Worm (Caenorhabditis elegans) whole organism, young adult: Measurements from ENCODE around the gene Y54G11A.7.
A peak's percentile ranks its signal among the peaks of the same experiment; 100 is the strongest.

ENCODE experiments used
- B0035.1 ChIP-seq: sonication (generic microtip); optimal IDR thresholded peaks from 2 replicates; lab custom pipeline; 2016; ENCODE audit warnings: missing genetic modification characterization, mild to moderate bottlenecking, missing compliant biosample characterization, missing genotype, missing genetic modification reagents
- C06A6.2 ChIP-seq: fragments of 200-800 bp; sonication (Bioruptor generic); conservative IDR thresholded peaks from 2 replicates; pipeline ENCODE4 v1.3.6; 2022; ENCODE audit warnings: missing genetic modification characterization, missing compliant biosample characterization
- F22D6.2 ChIP-seq: sonication (generic microtip); optimal IDR thresholded peaks from 2 replicates; lab custom pipeline; 2016; ENCODE audit warnings: mild to moderate bottlenecking, missing genetic modification characterization, missing compliant biosample characterization
- F49E8.2 ChIP-seq: sonication (generic microtip); optimal IDR thresholded peaks from 3 replicates; lab custom pipeline; 2017; ENCODE audit warnings: missing genetic modification characterization, mild to moderate bottlenecking, missing compliant biosample characterization, antibody characterized with exemption, moderate library complexity; ENCODE audit not compliant: insufficient read depth
- F57C9.4 ChIP-seq: sonication (generic microtip); optimal IDR thresholded peaks from 2 replicates; lab custom pipeline; 2017; ENCODE audit warnings: mild to moderate bottlenecking, missing genetic modification characterization, missing compliant biosample characterization
- K12H6.12 ChIP-seq: fragments of 200-800 bp; sonication (Bioruptor generic); optimal IDR thresholded peaks from 2 replicates; lab custom pipeline; 2018; ENCODE audit warnings: mild to moderate bottlenecking, missing genetic modification characterization, missing compliant biosample characterization
- Y56A3A.18 ChIP-seq: fragments of 200-800 bp; sonication (Bioruptor generic); IDR thresholded peaks from 2 replicates; pipeline ENCODE4 v1.3.6; 2022; ENCODE audit warnings: missing genetic modification reagents, missing genetic modification characterization, missing compliant biosample characterization
- Y67H2A.10 ChIP-seq: fragments of 200-800 bp; sonication (Bioruptor generic); conservative IDR thresholded peaks from 2 replicates; pipeline ENCODE4 v1.3.6; 2022; ENCODE audit warnings: missing genetic modification reagents, missing genetic modification characterization, missing compliant biosample characterization
- Y95B8A.8 ChIP-seq: fragments of 200-800 bp; sonication (Bioruptor generic); IDR thresholded peaks from 2 replicates; pipeline ENCODE4 v1.3.6; 2022; ENCODE audit warnings: missing genetic modification reagents, missing genetic modification characterization, missing compliant biosample characterization
- ZK185.1 ChIP-seq: sonication (generic microtip); optimal IDR thresholded peaks from 2 replicates; lab custom pipeline; 2016; ENCODE audit warnings: mild to moderate bottlenecking, missing genetic modification characterization, missing compliant biosample characterization; ENCODE audit not compliant: poor library complexity, severe bottlenecking
- attf-6 ChIP-seq: fragments of 200-800 bp; sonication (Bioruptor generic); IDR thresholded peaks from 2 replicates; pipeline ENCODE4 v1.3.6; 2022; ENCODE audit warnings: missing genetic modification reagents, missing genetic modification characterization, missing compliant biosample characterization
- bed-1 ChIP-seq: fragments of 200-800 bp; sonication (Bioruptor generic); IDR thresholded peaks from 2 replicates; pipeline ENCODE4 v1.3.6; 2022; ENCODE audit warnings: missing genetic modification reagents, missing genetic modification characterization, missing compliant biosample characterization
- bed-2 ChIP-seq: fragments of 200-800 bp; sonication (Bioruptor generic); IDR thresholded peaks from 2 replicates; pipeline ENCODE4 v1.3.6; 2022; ENCODE audit warnings: missing genetic modification reagents, missing genetic modification characterization, missing compliant biosample characterization
- cebp-1 ChIP-seq, 2 experiments: fragments of 200-800 bp in 1 of 2; sonication (Bioruptor generic) in 1 of 2; sonication (generic microtip) in 1 of 2; IDR thresholded peaks in 1 of 2; optimal IDR thresholded peaks in 1 of 2; 2 replicates each; pipeline versions ENCODE4 v1.3.6 to Lab custom; 2017 to 2022; ENCODE audit warnings: missing compliant biosample characterization in 2 of 2, missing genetic modification characterization in 2 of 2, mild to moderate bottlenecking in 1 of 2, missing genetic modification reagents in 1 of 2, moderate library complexity in 1 of 2
- dox-1 ChIP-seq: fragments of 200-800 bp; sonication (Bioruptor generic); IDR thresholded peaks from 2 replicates; pipeline ENCODE4 v1.3.6; 2022; ENCODE audit warnings: missing genetic modification reagents, missing genetic modification characterization, missing compliant biosample characterization
- dpl-1 ChIP-seq: fragments of 150-350 bp; optimal IDR thresholded peaks from 2 replicates; lab custom pipeline; 2014; ENCODE audit warnings: missing biosample characterization, missing genetic modification reagents, missing genetic modification characterization
- egl-18 ChIP-seq: fragments of 200-800 bp; sonication (Bioruptor generic); IDR thresholded peaks from 2 replicates; pipeline ENCODE4 v1.3.6; 2022; ENCODE audit warnings: missing genetic modification reagents, missing genetic modification characterization, missing compliant biosample characterization
- fkh-3 ChIP-seq: sonication (generic microtip); optimal IDR thresholded peaks from 2 replicates; lab custom pipeline; 2016; ENCODE audit warnings: mild to moderate bottlenecking, missing genetic modification characterization, missing compliant biosample characterization
- him-1 ChIP-seq: sonication (generic microtip); optimal IDR thresholded peaks from 2 replicates; lab custom pipeline; 2016; ENCODE audit warnings: missing genotype, missing genetic modification reagents, missing genetic modification characterization, missing compliant biosample characterization
- hmg-20 ChIP-seq: fragments of 200-800 bp; sonication (Bioruptor generic); IDR thresholded peaks from 2 replicates; pipeline ENCODE4 v1.3.6; 2022; ENCODE audit warnings: missing genetic modification reagents, missing genetic modification characterization, missing compliant biosample characterization
- hrde-1 ChIP-seq: sonication (generic microtip); optimal IDR thresholded peaks from 2 replicates; lab custom pipeline; 2016; ENCODE audit warnings: missing genetic modification characterization, mild to moderate bottlenecking, missing compliant biosample characterization, moderate library complexity, missing genotype, missing genetic modification reagents, borderline replicate concordance
- hsf-1 ChIP-seq: fragments of 200-800 bp; sonication (Bioruptor generic); IDR thresholded peaks from 2 replicates; pipeline ENCODE4 v1.3.6; 2022; ENCODE audit warnings: missing genetic modification reagents, missing genetic modification characterization, missing compliant biosample characterization
- lag-1 ChIP-seq: fragments of 200-800 bp; sonication (Bioruptor generic); IDR thresholded peaks from 2 replicates; pipeline ENCODE4 v1.3.6; 2022; ENCODE audit warnings: missing genetic modification reagents, missing genetic modification characterization, missing compliant biosample characterization
- lin-26 ChIP-seq: fragments of 200-800 bp; sonication (Bioruptor generic); IDR thresholded peaks from 2 replicates; pipeline ENCODE4 v1.3.6; 2022; ENCODE audit warnings: missing genetic modification reagents, missing genetic modification characterization, missing compliant biosample characterization
- lsl-1 ChIP-seq: fragments of 200-800 bp; sonication (Bioruptor generic); optimal IDR thresholded peaks from 2 replicates; lab custom pipeline; 2018; ENCODE audit warnings: mild to moderate bottlenecking, missing genetic modification characterization, moderate library complexity, missing compliant biosample characterization
- lsy-27 ChIP-seq: sonication (generic microtip); optimal IDR thresholded peaks from 2 replicates; lab custom pipeline; 2017; ENCODE audit warnings: missing genetic modification characterization, mild to moderate bottlenecking, missing compliant biosample characterization, antibody characterized with exemption, missing genotype, borderline replicate concordance; ENCODE audit not compliant: insufficient read depth
- madf-10 ChIP-seq: sonication (generic microtip); optimal IDR thresholded peaks from 2 replicates; lab custom pipeline; 2016; ENCODE audit warnings: mild to moderate bottlenecking, missing genetic modification characterization, missing compliant biosample characterization
- madf-3 ChIP-seq: fragments of 200-800 bp; sonication (Bioruptor generic); IDR thresholded peaks from 2 replicates; pipeline ENCODE4 v1.3.6; 2022; ENCODE audit warnings: missing genetic modification reagents, missing genetic modification characterization, missing compliant biosample characterization
- madf-6 ChIP-seq: fragments of 200-800 bp; sonication (Bioruptor generic); IDR thresholded peaks from 2 replicates; pipeline ENCODE4 v1.3.6; 2022; ENCODE audit warnings: missing genetic modification reagents, missing genetic modification characterization, missing compliant biosample characterization
- madf-8 ChIP-seq: fragments of 200-800 bp; sonication (Bioruptor generic); conservative IDR thresholded peaks from 2 replicates; pipeline ENCODE4 v1.3.6; 2022; ENCODE audit warnings: missing genetic modification reagents, missing genetic modification characterization, missing compliant biosample characterization
- mes-4 ChIP-seq: sonication (generic microtip); optimal IDR thresholded peaks from 2 replicates; lab custom pipeline; 2016; ENCODE audit warnings: missing genotype, missing genetic modification characterization, missing compliant biosample characterization
- nhr-120 ChIP-seq: fragments of 200-800 bp; sonication (Bioruptor generic); IDR thresholded peaks from 2 replicates; pipeline ENCODE4 v1.3.6; 2022; ENCODE audit warnings: missing genetic modification characterization, missing compliant biosample characterization
- nhr-90 ChIP-seq: sonication (generic microtip); optimal IDR thresholded peaks from 2 replicates; lab custom pipeline; 2016; ENCODE audit warnings: missing genotype, mild to moderate bottlenecking, missing genetic modification characterization, missing compliant biosample characterization
- pbrm-1 ChIP-seq: fragments of 200-800 bp; sonication (Bioruptor generic); IDR thresholded peaks from 2 replicates; pipeline ENCODE4 v1.3.6; 2022; ENCODE audit warnings: missing genetic modification reagents, missing genetic modification characterization, missing compliant biosample characterization
- repo-1 ChIP-seq: sonication (generic microtip); optimal IDR thresholded peaks from 2 replicates; lab custom pipeline; 2017; ENCODE audit warnings: mild to moderate bottlenecking, missing genetic modification characterization, missing compliant biosample characterization
- rpc-1 ChIP-seq, 2 experiments: fragments of 150-350 bp in 1 of 2; sonication (generic microtip) in 1 of 2; optimal IDR thresholded peaks; 2 replicates each; lab custom pipeline; 2014 to 2018; ENCODE audit warnings: missing biosample characterization in 1 of 2, missing genetic modification characterization in 1 of 2, missing genetic modification reagents in 1 of 2, missing genotype in 1 of 2
- sea-2 ChIP-seq: fragments of 200-800 bp; sonication (Bioruptor generic); IDR thresholded peaks from 2 replicates; pipeline ENCODE4 v1.3.6; 2022; ENCODE audit warnings: missing genetic modification characterization, missing compliant biosample characterization
- snpc-1.3 ChIP-seq: sonication (generic microtip); optimal IDR thresholded peaks from 2 replicates; lab custom pipeline; 2017; ENCODE audit warnings: missing genetic modification characterization, mild to moderate bottlenecking, missing compliant biosample characterization, antibody characterized with exemption, moderate library complexity, missing genotype, missing genetic modification reagents; ENCODE audit not compliant: insufficient read depth
- sptf-2 ChIP-seq: fragments of 200-800 bp; sonication (Bioruptor generic); optimal IDR thresholded peaks from 2 replicates; lab custom pipeline; 2018; ENCODE audit warnings: mild to moderate bottlenecking, missing genetic modification characterization, missing compliant biosample characterization
- tbp1 ChIP-seq: fragments of 200-800 bp; sonication (Bioruptor generic); optimal IDR thresholded peaks from 2 replicates; lab custom pipeline; 2018; ENCODE audit warnings: mild to moderate bottlenecking, missing genetic modification characterization, missing compliant biosample characterization
- tbx-9 ChIP-seq: sonication (generic microtip); optimal IDR thresholded peaks from 2 replicates; lab custom pipeline; 2016; ENCODE audit warnings: borderline replicate concordance, missing genetic modification characterization, inconsistent platforms, missing compliant biosample characterization
- xnd-1 ChIP-seq: sonication (generic microtip); optimal IDR thresholded peaks from 2 replicates; lab custom pipeline; 2016; ENCODE audit warnings: missing genotype, missing genetic modification reagents, missing genetic modification characterization, missing compliant biosample characterization
- zim-3 ChIP-seq: sonication (generic microtip); optimal IDR thresholded peaks from 2 replicates; lab custom pipeline; 2017; ENCODE audit warnings: mild to moderate bottlenecking, missing genetic modification characterization, moderate library complexity, missing compliant biosample characterization
- ztf-25 ChIP-seq: fragments of 200-800 bp; sonication (Bioruptor generic); IDR thresholded peaks from 2 replicates; pipeline ENCODE4 v1.3.6; 2022; ENCODE audit warnings: missing genetic modification reagents, missing genetic modification characterization, missing compliant biosample characterization
- ztf-26 ChIP-seq: sonication (generic microtip); optimal IDR thresholded peaks from 2 replicates; lab custom pipeline; 2017; ENCODE audit warnings: missing genetic modification characterization, missing compliant biosample characterization
- ztf-6 ChIP-seq: fragments of 200-800 bp; sonication (Bioruptor generic); IDR thresholded peaks from 2 replicates; pipeline ENCODE4 v1.3.6; 2022; ENCODE audit warnings: missing genetic modification reagents, missing genetic modification characterization, missing compliant biosample characterization

Gene Y54G11A.7

ce11 chrII:14247748-14248502 is 49.2 kb upstream of the Y54G11A.7 start (continued):
- no peak for TF ChIP-seq him-1 (tag; lab: Kevin White, UChicago)
- no peak for TF ChIP-seq B0035.1 (tag; lab: Kevin White, UChicago)
- TF ChIP-seq dpl-1 (GFP tag; lab: Kevin White, UChicago): no peak
- TF ChIP-seq tbp1: no peak
- no peak for TF ChIP-seq C06A6.2 (GFP tag; lab: Robert Waterston, UW)
- TF ChIP-seq dox-1 (GFP tag; lab: Robert Waterston, UW): peak; percentile 43; the same call in 1 of the 2 replicates
- TF ChIP-seq F49E8.2 (tag; lab: Kevin White, UChicago): no peak
- no peak for TF ChIP-seq tbx-9 (tag; lab: Kevin White, UChicago)
- no peak for TF ChIP-seq nhr-120
- TF ChIP-seq snpc-1.3 (tag; lab: Kevin White, UChicago): no peak
- TF ChIP-seq bed-2: no peak
- TF ChIP-seq madf-3 (GFP tag; lab: Robert Waterston, UW): no peak
- 0 out of 2 replicates have a peak, but pooled peaks have one; percentile 5 for TF ChIP-seq hsf-1 (GFP tag; lab: Robert Waterston, UW)
- TF ChIP-seq lsy-27: no peak
- no peak for TF ChIP-seq madf-6 (GFP tag; lab: Robert Waterston, UW)
- TF ChIP-seq K12H6.12 (tag; lab: Kevin White, UChicago): no peak
- no peak for TF ChIP-seq attf-6
- no peak for TF ChIP-seq repo-1 (tag; lab: Kevin White, UChicago)
- TF ChIP-seq lag-1 (GFP tag; lab: Robert Waterston, UW): no peak
- no peak for TF ChIP-seq ZK185.1 (tag; lab: Kevin White, UChicago)
- TF ChIP-seq nhr-90 (tag; lab: Kevin White, UChicago): no peak
- no peak for TF ChIP-seq ztf-26 (tag; lab: Kevin White, UChicago)
- TF ChIP-seq F57C9.4 (tag; lab: Kevin White, UChicago): no peak
- no peak for TF ChIP-seq ztf-6 (GFP tag; lab: Robert Waterston, UW)
- TF ChIP-seq xnd-1 (tag; lab: Kevin White, UChicago): no peak
- TF ChIP-seq bed-1 (GFP tag; lab: Robert Waterston, UW): no peak
- no peak for TF ChIP-seq cebp-1 (GFP tag; IDR thresholded peaks at IDR 0.05; lab: Robert Waterston, UW)
- peak; percentile 33 for TF ChIP-seq cebp-1 (tag; optimal IDR thresholded peaks at IDR 0.05; lab: Kevin White, UChicago)
- no peak for TF ChIP-seq rpc-1 (optimal IDR thresholded peaks at IDR 0.05; lab: Kevin White, UChicago)
- TF ChIP-seq rpc-1 (tag; optimal IDR thresholded peaks at IDR 0.05; lab: Kevin White, UChicago): no peak
- TF ChIP-seq sea-2 (GFP tag; lab: Robert Waterston, UW): no peak
- TF ChIP-seq madf-8 (GFP tag; lab: Robert Waterston, UW): no peak; the same call in 1 of the 2 replicates
- no peak for TF ChIP-seq lsl-1 (GFP tag; lab: Kevin White, UChicago)
- TF ChIP-seq pbrm-1 (GFP tag; lab: Robert Waterston, UW): no peak
- no peak for TF ChIP-seq lin-26 (GFP tag; lab: Robert Waterston, UW)
- TF ChIP-seq Y95B8A.8 (GFP tag; lab: Robert Waterston, UW): no peak
- no peak for TF ChIP-seq sptf-2 (GFP tag; lab: Kevin White, UChicago)
- no peak for TF ChIP-seq egl-18 (GFP tag; lab: Robert Waterston, UW)
- TF ChIP-seq madf-10 (tag; lab: Kevin White, UChicago): no peak
- no peak for TF ChIP-seq Y56A3A.18 (GFP tag; lab: Robert Waterston, UW)
- no peak for TF ChIP-seq zim-3
- TF ChIP-seq ztf-25 (GFP tag; lab: Robert Waterston, UW): no peak
- TF ChIP-seq mes-4 (tag; lab: Kevin White, UChicago): no peak
- no peak for TF ChIP-seq hrde-1
- no peak for TF ChIP-seq F22D6.2 (tag; lab: Kevin White, UChicago)
- no peak for TF ChIP-seq fkh-3 (tag; lab: Kevin White, UChicago)
- no peak for TF ChIP-seq hmg-20 (GFP tag; lab: Robert Waterston, UW)
- no peak for TF ChIP-seq Y67H2A.10 (GFP tag; lab: Robert Waterston, UW)
